Fruit fly (Drosophila melanogaster): ENCODE results near the gene Coa8.
A peak's percentile ranks its signal among the peaks of the same experiment; 100 is the strongest.

DNA sequence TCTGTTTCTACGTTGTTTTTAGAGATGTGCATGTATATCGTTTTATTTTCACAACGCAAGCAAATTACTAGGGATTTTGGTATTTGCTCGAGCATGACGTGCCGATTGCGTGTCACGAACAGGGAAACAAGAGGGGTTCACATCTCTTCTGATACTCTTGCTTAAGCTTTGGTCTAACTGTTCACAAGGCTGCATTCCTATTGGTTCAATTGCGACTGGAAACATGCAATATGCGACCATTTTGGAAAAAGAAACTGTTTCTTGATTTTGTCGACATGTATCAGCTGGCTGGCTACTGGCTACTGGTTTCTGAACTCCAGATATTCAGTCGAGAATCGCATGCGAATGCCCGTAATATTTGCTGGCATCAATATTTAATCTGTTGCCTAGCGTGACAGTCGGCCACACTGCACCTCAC is at the start of gene Coa8:
- no peak for TF ChIP-seq gl (tag; optimal IDR thresholded peaks at IDR 0.05)
- TF ChIP-seq CG8159 (tag; optimal IDR thresholded peaks at IDR 0.05), result peak; percentile 35
- no peak for TF ChIP-seq CG9948 (tag; optimal IDR thresholded peaks at IDR 0.05)
- TF ChIP-seq Pif1B (GFP tag; optimal IDR thresholded peaks at IDR 0.05), result no peak
- TF ChIP-seq D1 (tag; optimal IDR thresholded peaks at IDR 0.05), result no peak
- TF ChIP-seq CG10348 (GFP tag; IDR thresholded peaks at IDR 0.05), result no peak
- peak; percentile 67; the same call in 2 of the 3 replicates for TF ChIP-seq CG4496 (GFP tag; IDR thresholded peaks at IDR 0.05)
- no peak for TF ChIP-seq CG17806 (tag; optimal IDR thresholded peaks at IDR 0.05)
- TF ChIP-seq fd96Ca (GFP tag; IDR thresholded peaks at IDR 0.05), result peak; percentile 51; the same call in 2 of the 3 replicates
- TF ChIP-seq rn (GFP tag; IDR thresholded peaks at IDR 0.05), result no peak
- TF ChIP-seq EcR (GFP tag; optimal IDR thresholded peaks at IDR 0.05), result no peak
- TF ChIP-seq Ets98B (GFP tag; IDR thresholded peaks at IDR 0.05), result peak; percentile 35
- no peak for TF ChIP-seq Pif1A (GFP tag; optimal IDR thresholded peaks at IDR 0.05)

Data from whole organism, pupa.